Worm (Caenorhabditis elegans): Measurements from ENCODE around the gene crp-1.

crp-1 gene

ce11 chrV:10485389-10485788, 7.0 kb downstream of the crp-1 start:
- TF ChIP-seq sea-1 (GFP tag; conservative IDR thresholded peaks at IDR 0.05): no peak
- no peak for TF ChIP-seq ets-7 (tag; optimal IDR thresholded peaks at IDR 0.05)
- TF ChIP-seq tbx-37 (GFP tag; conservative IDR thresholded peaks at IDR 0.05): no peak
- TF ChIP-seq F13C5.2 (tag; optimal IDR thresholded peaks at IDR 0.05): no peak
- TF ChIP-seq ceh-36 (tag; optimal IDR thresholded peaks at IDR 0.05): no peak
- TF ChIP-seq hmbx-1 (tag; optimal IDR thresholded peaks at IDR 0.05): no peak
- TF ChIP-seq tra-4 (tag; optimal IDR thresholded peaks at IDR 0.05): no peak
- TF ChIP-seq tbx-11 (GFP tag; IDR thresholded peaks at IDR 0.05): no peak
- no peak for TF ChIP-seq aly-1 (tag; optimal IDR thresholded peaks at IDR 0.05)
- TF ChIP-seq hnd-1 (tag; optimal IDR thresholded peaks at IDR 0.05): no peak

- TF ChIP-seq tbx-37 (GFP tag; conservative IDR thresholded peaks at IDR 0.05) (no peak), flt-1 (GFP tag; IDR thresholded peaks at IDR 0.05) (no peak), tbx-11 (GFP tag; IDR thresholded peaks at IDR 0.05) (no peak), scrt-1 (GFP tag; IDR thresholded peaks at IDR 0.05) (no peak), ama-1 (optimal IDR thresholded peaks at IDR 0.05) (no peak)
Measured at ce11 chrV:10489998-10490397, 11.6 kb downstream of the crp-1 start, which contains the start of gene ncx-5. Gene ncx-5 (minus strand): TSS chrV:10490098.

ce11 chrV:10491443-10491842, 13.1 kb downstream of the crp-1 start, which contains the start of gene aqp-5:
Gene aqp-5 (plus strand): TSS chrV:10491743.
- TF ChIP-seq pes-1 (GFP tag; IDR thresholded peaks at IDR 0.05) (no peak), hmg-4 (GFP tag; optimal IDR thresholded peaks at IDR 0.05) (no peak), sea-1 (GFP tag; conservative IDR thresholded peaks at IDR 0.05) (no peak), tbx-37 (GFP tag; conservative IDR thresholded peaks at IDR 0.05) (no peak), ama-1 (optimal IDR thresholded peaks at IDR 0.05) (no peak), hmbx-1 (tag; optimal IDR thresholded peaks at IDR 0.05) (no peak), aly-1 (tag; optimal IDR thresholded peaks at IDR 0.05) (no peak)

- no peak for TF ChIP-seq ets-7 (tag; optimal IDR thresholded peaks at IDR 0.05)
- no peak for TF ChIP-seq hmbx-1 (tag; optimal IDR thresholded peaks at IDR 0.05)
- TF ChIP-seq pes-1 (GFP tag; IDR thresholded peaks at IDR 0.05): no peak
- no peak for TF ChIP-seq aly-1 (tag; optimal IDR thresholded peaks at IDR 0.05)
- TF ChIP-seq tbx-37 (GFP tag; conservative IDR thresholded peaks at IDR 0.05): no peak
- no peak for TF ChIP-seq flt-1 (GFP tag; IDR thresholded peaks at IDR 0.05)
- no peak for TF ChIP-seq tbx-11 (GFP tag; IDR thresholded peaks at IDR 0.05)
- no peak for TF ChIP-seq B0310.2 (tag; optimal IDR thresholded peaks at IDR 0.05)
- TF ChIP-seq tra-4 (tag; optimal IDR thresholded peaks at IDR 0.05): no peak
- no peak for TF ChIP-seq ceh-36 (tag; optimal IDR thresholded peaks at IDR 0.05)
- TF ChIP-seq sea-1 (GFP tag; conservative IDR thresholded peaks at IDR 0.05): no peak
- no peak for TF ChIP-seq ama-1 (optimal IDR thresholded peaks at IDR 0.05)
- TF ChIP-seq ceh-13 (GFP tag; optimal IDR thresholded peaks at IDR 0.05): no peak
- TF ChIP-seq F13C5.2 (tag; optimal IDR thresholded peaks at IDR 0.05): no peak
- TF ChIP-seq hnd-1 (tag; optimal IDR thresholded peaks at IDR 0.05): no peak
- TF ChIP-seq hmg-4 (GFP tag; optimal IDR thresholded peaks at IDR 0.05): no peak
- TF ChIP-seq scrt-1 (GFP tag; IDR thresholded peaks at IDR 0.05): no peak
Measured at ce11 chrV:10493150-10493549, 14.8 kb downstream of the crp-1 start, which contains the start of gene ugt-33. Gene ugt-33 (plus strand): TSS chrV:10493409.

ce11 chrV:10496733-10497132, 18.4 kb downstream of the crp-1 start, which contains the start of gene C35A5.4:
Gene C35A5.4 (plus strand): TSS chrV:10497033.
- TF ChIP-seq ceh-13 (GFP tag; optimal IDR thresholded peaks at IDR 0.05) (no peak), aly-1 (tag; optimal IDR thresholded peaks at IDR 0.05) (no peak), scrt-1 (GFP tag; IDR thresholded peaks at IDR 0.05) (no peak), hmg-4 (GFP tag; optimal IDR thresholded peaks at IDR 0.05) (no peak), tbx-37 (GFP tag; conservative IDR thresholded peaks at IDR 0.05) (no peak), hmbx-1 (tag; optimal IDR thresholded peaks at IDR 0.05) (no peak), pes-1 (GFP tag; IDR thresholded peaks at IDR 0.05) (no peak), B0310.2 (tag; optimal IDR thresholded peaks at IDR 0.05) (no peak)

- TF ChIP-seq ceh-36 (tag; optimal IDR thresholded peaks at IDR 0.05) (no peak), scrt-1 (GFP tag; IDR thresholded peaks at IDR 0.05) (no peak), tbx-11 (GFP tag; IDR thresholded peaks at IDR 0.05) (no peak), tra-4 (tag; optimal IDR thresholded peaks at IDR 0.05) (no peak), ets-7 (tag; optimal IDR thresholded peaks at IDR 0.05) (no peak), tbx-37 (GFP tag; conservative IDR thresholded peaks at IDR 0.05) (no peak)
Measured at ce11 chrV:10501295-10501694, 22.9 kb downstream of the crp-1 start, which contains the start of gene C35A5.3. Gene C35A5.3 (minus strand): TSS chrV:10501395.

- no peak for TF ChIP-seq pes-1 (GFP tag; IDR thresholded peaks at IDR 0.05)
- TF ChIP-seq hmg-4 (GFP tag; optimal IDR thresholded peaks at IDR 0.05): no peak
- no peak for TF ChIP-seq sea-1 (GFP tag; conservative IDR thresholded peaks at IDR 0.05)
- TF ChIP-seq tbx-11 (GFP tag; IDR thresholded peaks at IDR 0.05): no peak
Measured at ce11 chrV:10503011-10503410, 24.6 kb downstream of the crp-1 start, which contains the start of gene C35A5.11. Gene C35A5.11 (minus strand): TSS chrV:10503111.

ce11 chrV:10503893-10504292, 25.5 kb downstream of the crp-1 start, which contains the start of gene C35A5.10:
Gene C35A5.10 (plus strand): TSS chrV:10504193.
- TF ChIP-seq hmbx-1 (tag; optimal IDR thresholded peaks at IDR 0.05) (no peak), aly-1 (tag; optimal IDR thresholded peaks at IDR 0.05) (no peak), ceh-36 (tag; optimal IDR thresholded peaks at IDR 0.05) (no peak), sea-1 (GFP tag; conservative IDR thresholded peaks at IDR 0.05) (no peak), pes-1 (GFP tag; IDR thresholded peaks at IDR 0.05) (no peak), F13C5.2 (tag; optimal IDR thresholded peaks at IDR 0.05) (no peak), ceh-13 (GFP tag; optimal IDR thresholded peaks at IDR 0.05) (no peak), scrt-1 (GFP tag; IDR thresholded peaks at IDR 0.05) (no peak), tbx-37 (GFP tag; conservative IDR thresholded peaks at IDR 0.05) (no peak), tbx-11 (GFP tag; IDR thresholded peaks at IDR 0.05) (no peak), ets-7 (tag; optimal IDR thresholded peaks at IDR 0.05) (no peak), flt-1 (GFP tag; IDR thresholded peaks at IDR 0.05) (no peak), tra-4 (tag; optimal IDR thresholded peaks at IDR 0.05) (no peak), hmg-4 (GFP tag; optimal IDR thresholded peaks at IDR 0.05) (no peak), B0310.2 (tag; optimal IDR thresholded peaks at IDR 0.05) (no peak)

Measured in whole organism, early embryonic.